Fruit fly (Drosophila melanogaster) whole organism, embryonic: Measurements from ENCODE around the gene nSMase.

ENCODE experiments used
- Atf-2 ChIP-seq: fragments of 200-800 bp; sonication (Bioruptor generic); optimal IDR thresholded peaks from 2 replicates; lab custom pipeline; 2016; ENCODE audit warnings: missing biosample characterization, missing genetic modification characterization
- Bgb ChIP-seq: fragments of 200-800 bp; sonication (Bioruptor generic); IDR thresholded peaks from 2 replicates; pipeline ENCODE4 v1.3.6; 2022; ENCODE audit warnings: missing biosample characterization, missing genetic modification characterization; ENCODE audit not compliant: partially characterized antibody
- CG1024 ChIP-seq: fragments of 200-800 bp; sonication (Bioruptor generic); IDR thresholded peaks from 2 replicates; pipeline ENCODE4 v1.3.6; 2022; ENCODE audit warnings: missing biosample characterization, missing genetic modification characterization
- CG10431 ChIP-seq: fragments of 200-800 bp; sonication (Bioruptor generic); optimal IDR thresholded peaks from 3 replicates; lab custom pipeline; 2018; ENCODE audit warnings: missing biosample characterization, mild to moderate bottlenecking, missing genetic modification characterization
- CG12236 ChIP-seq: fragments of 200-800 bp; sonication (Bioruptor generic); optimal IDR thresholded peaks from 2 replicates; lab custom pipeline; 2016; ENCODE audit warnings: missing biosample characterization, missing genetic modification characterization
- CG13424 ChIP-seq: fragments of 200-800 bp; sonication (Bioruptor generic); optimal IDR thresholded peaks from 2 replicates; lab custom pipeline; 2019; ENCODE audit warnings: missing biosample characterization, mild to moderate bottlenecking, missing genetic modification characterization, moderate library complexity
- CG13775 ChIP-seq: fragments of 200-800 bp; sonication (Bioruptor generic); optimal IDR thresholded peaks from 3 replicates; lab custom pipeline; 2017; ENCODE audit warnings: missing biosample characterization, mild to moderate bottlenecking, missing genetic modification characterization
- CG14860 ChIP-seq: fragments of 200-800 bp; sonication (Bioruptor generic); IDR thresholded peaks from 3 replicates; pipeline ENCODE4 v1.3.6; 2022; ENCODE audit warnings: missing biosample characterization, missing genetic modification characterization; ENCODE audit not compliant: partially characterized antibody
- CG16813 ChIP-seq: fragments of 200-800 bp; sonication (Bioruptor generic); IDR thresholded peaks from 3 replicates; pipeline ENCODE4 v1.3.6; 2022; ENCODE audit warnings: missing biosample characterization, missing genetic modification characterization; ENCODE audit not compliant: partially characterized antibody
- CG17361 ChIP-seq: fragments of 200-800 bp; sonication (Bioruptor generic); IDR thresholded peaks from 3 replicates; pipeline ENCODE4 v1.3.6; 2022; ENCODE audit warnings: missing biosample characterization, missing genetic modification characterization
- CG1792 ChIP-seq: fragments of 200-800 bp; sonication (Bioruptor generic); optimal IDR thresholded peaks from 2 replicates; lab custom pipeline; 2016; ENCODE audit warnings: missing biosample characterization, missing genetic modification characterization
- CG1832 ChIP-seq: fragments of 200-800 bp; sonication (Bioruptor generic); optimal IDR thresholded peaks from 2 replicates; lab custom pipeline; 2017; ENCODE audit warnings: missing biosample characterization, mild to moderate bottlenecking, missing genetic modification characterization, inconsistent platforms
- CG18599 ChIP-seq: fragments of 200-800 bp; sonication (Bioruptor generic); optimal IDR thresholded peaks from 3 replicates; lab custom pipeline; 2017; ENCODE audit warnings: missing biosample characterization, missing genetic modification characterization, mild to moderate bottlenecking, moderate library complexity, missing genetic modification reagents
- CG2116 ChIP-seq: fragments of 200-800 bp; sonication (Bioruptor generic); optimal IDR thresholded peaks from 3 replicates; lab custom pipeline; 2018; ENCODE audit warnings: missing biosample characterization, mild to moderate bottlenecking, missing genetic modification characterization
- CG2199 ChIP-seq: fragments of 200-800 bp; sonication (Bioruptor generic); IDR thresholded peaks from 3 replicates; pipeline ENCODE4 v1.3.6; 2022; ENCODE audit warnings: missing biosample characterization, missing genetic modification characterization
- CG31388 ChIP-seq: fragments of 200-800 bp; sonication (Bioruptor generic); optimal IDR thresholded peaks from 2 replicates; lab custom pipeline; 2016; ENCODE audit warnings: missing biosample characterization, missing genetic modification characterization
- CG6254 ChIP-seq: fragments of 200-800 bp; sonication (Bioruptor generic); optimal IDR thresholded peaks from 3 replicates; lab custom pipeline; 2017; ENCODE audit warnings: mild to moderate bottlenecking, missing biosample characterization, missing genetic modification reagents, missing genetic modification characterization
- CG7987 ChIP-seq: fragments of 200-800 bp; sonication (Bioruptor generic); optimal IDR thresholded peaks from 2 replicates; lab custom pipeline; 2018; ENCODE audit warnings: missing biosample characterization, mild to moderate bottlenecking, missing genetic modification characterization, moderate library complexity
- CG9609 ChIP-seq: fragments of 200-800 bp; sonication (Bioruptor generic); optimal IDR thresholded peaks from 3 replicates; lab custom pipeline; 2016; ENCODE audit warnings: missing biosample characterization, missing genetic modification characterization
- CG9876 ChIP-seq: fragments of 200-800 bp; sonication (Bioruptor generic); optimal IDR thresholded peaks from 2 replicates; lab custom pipeline; 2016; ENCODE audit warnings: missing biosample characterization, missing genetic modification characterization
- Dad ChIP-seq: fragments of 200-800 bp; sonication (Bioruptor generic); optimal IDR thresholded peaks from 3 replicates; lab custom pipeline; 2016; ENCODE audit warnings: missing biosample characterization, missing genetic modification characterization
- Deaf1 ChIP-seq: fragments of 200-800 bp; optimal IDR thresholded peaks from 3 replicates; lab custom pipeline; 2019; ENCODE audit warnings: missing biosample characterization, mild to moderate bottlenecking, missing genetic modification characterization, moderate library complexity
- Dip2 ChIP-seq: fragments of 200-800 bp; sonication (Bioruptor generic); IDR thresholded peaks from 2 replicates; pipeline ENCODE4 v1.3.6; 2022; ENCODE audit warnings: missing biosample characterization, missing genetic modification characterization
- Dp ChIP-seq: fragments of 200-800 bp; sonication (Bioruptor generic); optimal IDR thresholded peaks from 2 replicates; lab custom pipeline; 2018; ENCODE audit warnings: missing biosample characterization, mild to moderate bottlenecking, missing genetic modification characterization, moderate library complexity
- Hr78 ChIP-seq, 2 experiments: fragments of 200-800 bp in 1 of 2; fragments of >200 bp in 1 of 2; sonication (Bioruptor generic) in 1 of 2; optimal IDR thresholded peaks; 2 replicates each; lab custom pipeline; 2017 to 2019; ENCODE audit warnings: missing biosample characterization in 2 of 2, missing genetic modification characterization in 2 of 2, mild to moderate bottlenecking in 1 of 2, moderate library complexity in 1 of 2
- Lhr ChIP-seq: fragments of 200-800 bp; sonication (Bioruptor generic); optimal IDR thresholded peaks from 3 replicates; lab custom pipeline; 2017; ENCODE audit warnings: mild to moderate bottlenecking, missing biosample characterization, missing genetic modification reagents, missing genetic modification characterization
- MTF-1 ChIP-seq: fragments of 200-800 bp; sonication (Bioruptor generic); optimal IDR thresholded peaks from 2 replicates; lab custom pipeline; 2018; ENCODE audit warnings: missing biosample characterization, mild to moderate bottlenecking, missing genetic modification characterization, borderline replicate concordance
- Med ChIP-seq: fragments of 200-800 bp; sonication (Bioruptor generic); peaks from one replicate; lab custom pipeline; 2016; ENCODE audit warnings: missing biosample characterization, missing genetic modification characterization, mild to moderate bottlenecking, inconsistent platforms, moderate library complexity
- NC2α ChIP-seq: fragments of 200-800 bp; sonication (Bioruptor generic); optimal IDR thresholded peaks from 2 replicates; lab custom pipeline; 2016; ENCODE audit warnings: missing biosample characterization, missing genetic modification characterization
- NK7.1 ChIP-seq: fragments of 200-800 bp; sonication (Bioruptor generic); optimal IDR thresholded peaks from 3 replicates; lab custom pipeline; 2016; ENCODE audit warnings: missing biosample characterization, missing genetic modification characterization
- Nf-YC ChIP-seq: fragments of 200-800 bp; optimal IDR thresholded peaks from 3 replicates; lab custom pipeline; 2019; ENCODE audit warnings: missing biosample characterization, mild to moderate bottlenecking, missing genetic modification characterization, moderate library complexity
- NfI ChIP-seq: fragments of 200-800 bp; sonication (Bioruptor generic); optimal IDR thresholded peaks from 3 replicates; lab custom pipeline; 2018; ENCODE audit warnings: missing biosample characterization, mild to moderate bottlenecking, missing genetic modification characterization, moderate library complexity
- Oli ChIP-seq: fragments of 200-800 bp; sonication (Bioruptor generic); optimal IDR thresholded peaks from 2 replicates; lab custom pipeline; 2018; ENCODE audit warnings: missing biosample characterization, mild to moderate bottlenecking, missing genetic modification characterization, moderate library complexity
- abd-A ChIP-seq: fragments of 200-800 bp; sonication (Bioruptor generic); optimal IDR thresholded peaks from 3 replicates; lab custom pipeline; 2019; ENCODE audit warnings: missing biosample characterization, mild to moderate bottlenecking, missing genetic modification characterization, moderate library complexity
- ato ChIP-seq: fragments of 200-800 bp; sonication (Bioruptor generic); IDR thresholded peaks from 2 replicates; pipeline ENCODE4 v1.3.6; 2022; ENCODE audit warnings: missing biosample characterization, missing genetic modification characterization; ENCODE audit not compliant: partially characterized antibody
- br ChIP-seq: fragments of >200 bp; optimal IDR thresholded peaks from 2 replicates; lab custom pipeline; 2017
- chinmo ChIP-seq: fragments of 200-800 bp; sonication (Bioruptor generic); IDR thresholded peaks from 4 replicates; pipeline ENCODE4 v1.3.6; 2022; ENCODE audit warnings: missing biosample characterization, missing genetic modification characterization; ENCODE audit not compliant: partially characterized antibody
- crp ChIP-seq, 2 experiments: fragments of 200-800 bp; sonication (Bioruptor generic); optimal IDR thresholded peaks; 2 replicates in 1 of 2; 3 replicates in 1 of 2; lab custom pipeline; 2017; ENCODE audit warnings: missing biosample characterization in 2 of 2, missing genetic modification characterization in 2 of 2, mild to moderate bottlenecking in 1 of 2, moderate library complexity in 1 of 2
- gcm2 ChIP-seq: fragments of 200-800 bp; sonication (Bioruptor generic); optimal IDR thresholded peaks from 2 replicates; lab custom pipeline; 2016; ENCODE audit warnings: missing biosample characterization, missing genetic modification characterization
- gt ChIP-seq: fragments of 200-800 bp; sonication (Bioruptor generic); IDR thresholded peaks from 2 replicates; pipeline ENCODE4 v1.3.6; 2022; ENCODE audit warnings: missing biosample characterization, missing genetic modification characterization
- ham ChIP-seq: fragments of 200-800 bp; sonication (Bioruptor generic); IDR thresholded peaks from 2 replicates; pipeline ENCODE4 v1.3.6; 2022; ENCODE audit warnings: missing biosample characterization, missing genetic modification characterization
- kay ChIP-seq: fragments of 200-800 bp; sonication (Bioruptor generic); optimal IDR thresholded peaks from 2 replicates; lab custom pipeline; 2016; ENCODE audit warnings: missing biosample characterization, missing genetic modification characterization
- lilli ChIP-seq: fragments of 200-800 bp; sonication (Bioruptor generic); optimal IDR thresholded peaks from 3 replicates; lab custom pipeline; 2016; ENCODE audit warnings: missing biosample characterization, missing genetic modification characterization
- peb ChIP-seq: fragments of 200-800 bp; sonication (Bioruptor generic); IDR thresholded peaks from 2 replicates; pipeline ENCODE4 v1.3.6; 2022; ENCODE audit warnings: missing biosample characterization, missing genetic modification characterization
- slp2 ChIP-seq: fragments of 200-800 bp; sonication (Bioruptor generic); optimal IDR thresholded peaks from 2 replicates; lab custom pipeline; 2016; ENCODE audit warnings: missing biosample characterization, missing genetic modification characterization
- tll ChIP-seq, 2 experiments: fragments of 200-800 bp in 1 of 2; fragments of >200 bp in 1 of 2; sonication (Bioruptor generic) in 1 of 2; optimal IDR thresholded peaks; 2 replicates each; lab custom pipeline; 2017 to 2019; ENCODE audit warnings: missing biosample characterization in 2 of 2, missing genetic modification characterization in 2 of 2, mild to moderate bottlenecking in 1 of 2, moderate library complexity in 1 of 2
- zfh1 ChIP-seq: fragments of 200-800 bp; sonication (Bioruptor generic); IDR thresholded peaks from 3 replicates; pipeline ENCODE4 v1.3.6; 2022; ENCODE audit warnings: missing biosample characterization, missing genetic modification characterization

nSMase gene

dm6 chr3L:3222643-3223389 lies 3.9 kb downstream of the nSMase start, which contains the start of the genes RpL28 and eIF1 (continued):
- TF ChIP-seq CG6254 (peak; percentile 76), abd-A (tag; lab: Kevin White, UChicago) (no peak), Hr78 (GFP tag; optimal IDR thresholded peaks at IDR 0.05; lab: Kevin White, UChicago) (peak in 1 of 2 experiments; percentile 43), Dad (GFP tag; lab: Kevin White, UChicago) (peak; percentile 88), gcm2 (GFP tag; lab: Kevin White, UChicago) (peak; percentile 90), CG2116 (peak; percentile 100), CG18599 (GFP tag; lab: Kevin White, UChicago) (peak; percentile 93), CG10431 (GFP tag; lab: Kevin White, UChicago) (peak; percentile 90), CG16813 (peak; percentile 85), CG1024 (GFP tag; lab: Robert Waterston, UW) (peak; percentile 84), CG1832 (GFP tag; lab: Kevin White, UChicago) (no peak), CG2199 (GFP tag; lab: Robert Waterston, UW) (peak; percentile 85; the same call in 2 of the 3 replicates), MTF-1 (peak; percentile 98), crp (GFP tag; optimal IDR thresholded peaks at IDR 0.05; lab: Kevin White, UChicago) (peak in 1 of 2 experiments; percentile 64), CG7987 (GFP tag; lab: Kevin White, UChicago) (peak; percentile 98), chinmo (GFP tag; lab: Robert Waterston, UW) (0 out of 4 replicates have a peak, but pooled peaks have one; percentile 53), CG13424 (tag; lab: Kevin White, UChicago) (peak; percentile 76), kay (peak; percentile 61), CG14860 (peak; percentile 60; the same call in 2 of the 3 replicates), Dp (GFP tag; lab: Kevin White, UChicago) (peak; percentile 60), CG13775 (GFP tag; lab: Kevin White, UChicago) (peak; percentile 98), CG1792 (peak; percentile 81), Dip2 (no peak), Bgb (peak; percentile 76), gt (peak; percentile 74), NfI (GFP tag; lab: Kevin White, UChicago) (peak; percentile 98), NK7.1 (GFP tag; lab: Kevin White, UChicago) (peak; percentile 84), Atf-2 (peak; percentile 81), Lhr (GFP tag; lab: Kevin White, UChicago) (peak; percentile 94), zfh1 (GFP tag; lab: Robert Waterston, UW) (peak; percentile 93), Deaf1 (tag; lab: Kevin White, UChicago) (no peak), Oli (tag; lab: Kevin White, UChicago) (peak; percentile 13), ato (GFP tag; lab: Robert Waterston, UW) (no peak; the same call in none of the 2 replicates), CG17361 (GFP tag; lab: Robert Waterston, UW) (peak; percentile 96), NC2α (peak; percentile 83), ham (GFP tag; lab: Robert Waterston, UW) (peak; percentile 52; the same call in 1 of the 2 replicates), Med (GFP tag; lab: Kevin White, UChicago) (peak; percentile 99), tll (GFP tag; optimal IDR thresholded peaks at IDR 0.05; lab: Kevin White, UChicago) (peak in 1 of 2 experiments; percentile 42), CG31388 (peak; percentile 68), CG12236 (GFP tag; lab: Kevin White, UChicago) (peak; percentile 85), Nf-YC (tag; lab: Kevin White, UChicago) (peak; percentile 81), peb (GFP tag; lab: Robert Waterston, UW) (peak; percentile 52; the same call in 1 of the 2 replicates), br (lab: Kevin White, UChicago) (no peak), slp2 (GFP tag; lab: Kevin White, UChicago) (peak; percentile 89), CG9876 (GFP tag; lab: Kevin White, UChicago) (peak; percentile 95), lilli (peak; percentile 91), CG9609 (peak; percentile 89)
